Worm (Caenorhabditis elegans) whole organism, L3 larva: ENCODE data around the gene F40F8.4.

Experiments used
- aly-2 ChIP-seq: fragments of 150-350 bp; optimal IDR thresholded peaks from 2 replicates; lab custom pipeline; 2014; ENCODE audit warnings: missing biosample characterization, missing genetic modification characterization
- ceh-82 ChIP-seq: fragments of 150-350 bp; optimal IDR thresholded peaks from 2 replicates; lab custom pipeline; 2014; ENCODE audit warnings: missing biosample characterization, missing genetic modification characterization
- elt-3 ChIP-seq, 3 experiments: fragments of 150-350 bp in 1 of 3; sonication (generic microtip) in 2 of 3; optimal IDR thresholded peaks; 2 replicates in 2 of 3; 4 replicates in 1 of 3; lab custom pipeline; 2014 to 2017; ENCODE audit warnings: missing biosample characterization in 3 of 3, missing genetic modification characterization in 3 of 3
- fos-1 ChIP-seq: fragments of 150-350 bp; optimal IDR thresholded peaks from 2 replicates; lab custom pipeline; 2014; ENCODE audit warnings: missing biosample characterization, missing genetic modification characterization
- pqm-1 ChIP-seq: fragments of 150-350 bp; optimal IDR thresholded peaks from 2 replicates; lab custom pipeline; 2017; ENCODE audit warnings: missing biosample characterization, missing genetic modification characterization, inconsistent platforms
- snpc-4 ChIP-seq: fragments of 150-350 bp; optimal IDR thresholded peaks from 2 replicates; lab custom pipeline; 2014; ENCODE audit warnings: missing biosample characterization, missing genetic modification characterization
- tbx-2 ChIP-seq: sonication (generic microtip); optimal IDR thresholded peaks from 2 replicates; lab custom pipeline; 2016; ENCODE audit warnings: mild to moderate bottlenecking, missing genetic modification characterization, missing compliant biosample characterization
- zag-1 ChIP-seq: fragments of 150-350 bp; optimal IDR thresholded peaks from 2 replicates; lab custom pipeline; 2014; ENCODE audit warnings: missing biosample characterization, missing genetic modification characterization
- ztf-11 ChIP-seq: fragments of 150-350 bp; optimal IDR thresholded peaks from 2 replicates; lab custom pipeline; 2014; ENCODE audit warnings: missing biosample characterization, missing genetic modification characterization

DNA sequence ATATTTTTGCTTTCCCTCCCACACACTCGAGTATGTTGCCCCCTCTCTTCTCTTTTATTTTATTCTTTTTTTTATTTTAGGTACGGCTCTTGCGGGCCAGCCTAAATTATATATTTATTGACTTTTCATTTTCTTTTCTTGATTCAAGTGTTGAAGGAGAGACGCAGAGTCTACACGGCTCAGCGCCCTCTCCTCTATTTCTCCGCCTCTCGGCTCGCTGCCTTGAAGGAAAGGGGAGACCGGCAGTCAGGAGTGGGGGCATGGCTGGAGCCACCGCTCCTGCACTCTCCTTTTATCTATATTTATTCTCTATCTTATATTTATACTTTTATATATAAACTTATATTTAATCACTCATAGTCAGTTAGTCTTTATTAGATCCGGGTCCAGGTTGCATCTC lies 26.4 kb upstream of the F40F8.4 start:
- TF ChIP-seq fos-1 (tag; lab: Kevin White, UChicago) (no peak), aly-2 (no peak), tbx-2 (no peak), pqm-1 (tag; lab: Kevin White, UChicago) (no peak), zag-1 (tag; lab: Kevin White, UChicago) (no peak), snpc-4 (peak; percentile 69), elt-3 (tag; optimal IDR thresholded peaks at IDR 0.05; lab: Kevin White, UChicago) (no peak), ceh-82 (no peak), ztf-11 (no peak)
